Fruit fly (Drosophila melanogaster) whole organism, adult: Measurements from ENCODE around the gene ras.

Experiments used
- CG11617 ChIP-seq: fragments of 200-800 bp; sonication (Bioruptor generic); optimal IDR thresholded peaks from 2 replicates; lab custom pipeline; 2017; ENCODE audit warnings: mild to moderate bottlenecking, missing biosample characterization, missing genetic modification reagents, missing genetic modification characterization
- CG12768 ChIP-seq: fragments of 200-800 bp; sonication (Bioruptor generic); optimal IDR thresholded peaks from 2 replicates; lab custom pipeline; 2017; ENCODE audit warnings: missing biosample characterization, missing genetic modification characterization, mild to moderate bottlenecking, moderate library complexity, missing genetic modification reagents
- CG1620 ChIP-seq: fragments of 200-800 bp; sonication (Bioruptor generic); optimal IDR thresholded peaks from 2 replicates; lab custom pipeline; 2016; ENCODE audit warnings: missing biosample characterization, missing genetic modification characterization
- CG33017 ChIP-seq: fragments of 200-800 bp; sonication (Bioruptor generic); optimal IDR thresholded peaks from 2 replicates; lab custom pipeline; 2018; ENCODE audit warnings: missing biosample characterization, mild to moderate bottlenecking, missing genetic modification characterization, moderate library complexity
- CG5204 ChIP-seq: fragments of 200-800 bp; sonication (Bioruptor generic); optimal IDR thresholded peaks from 2 replicates; lab custom pipeline; 2016; ENCODE audit warnings: missing biosample characterization, missing genetic modification characterization
- CG7045 ChIP-seq: fragments of 200-800 bp; sonication (Bioruptor generic); optimal IDR thresholded peaks from 2 replicates; lab custom pipeline; 2017; ENCODE audit warnings: missing biosample characterization, mild to moderate bottlenecking, missing genetic modification characterization
- CG7101 ChIP-seq: fragments of 200-800 bp; sonication (Bioruptor generic); optimal IDR thresholded peaks from 2 replicates; lab custom pipeline; 2018; ENCODE audit warnings: missing biosample characterization, mild to moderate bottlenecking, missing genetic modification characterization, moderate library complexity
- Clk ChIP-seq: fragments of 200-800 bp; sonication (Bioruptor generic); optimal IDR thresholded peaks from 2 replicates; lab custom pipeline; 2017; ENCODE audit warnings: missing biosample characterization, missing genetic modification characterization
- Crg-1 ChIP-seq: fragments of 200-800 bp; sonication (Bioruptor generic); optimal IDR thresholded peaks from 2 replicates; lab custom pipeline; 2016; ENCODE audit warnings: missing biosample characterization, missing genetic modification characterization
- Hr96 ChIP-seq: fragments of 200-800 bp; sonication (Bioruptor generic); optimal IDR thresholded peaks from 2 replicates; lab custom pipeline; 2016; ENCODE audit warnings: missing biosample characterization, missing genetic modification characterization
- Mnt ChIP-seq: fragments of 200-800 bp; sonication (Bioruptor generic); optimal IDR thresholded peaks from 2 replicates; lab custom pipeline; 2016; ENCODE audit warnings: missing biosample characterization, mild to moderate bottlenecking, missing genetic modification characterization
- bab1 ChIP-seq: fragments of 200-800 bp; sonication (Bioruptor generic); optimal IDR thresholded peaks from 3 replicates; lab custom pipeline; 2019; ENCODE audit warnings: missing biosample characterization, mild to moderate bottlenecking, missing genetic modification characterization, moderate library complexity
- cic ChIP-seq: fragments of 200-800 bp; sonication (Bioruptor generic); optimal IDR thresholded peaks from 2 replicates; lab custom pipeline; 2017; ENCODE audit warnings: missing biosample characterization, mild to moderate bottlenecking, missing genetic modification characterization, moderate library complexity
- cnc ChIP-seq, 2 experiments: fragments of >200 bp; optimal IDR thresholded peaks; 2 replicates each; lab custom pipeline; 2017
- kay ChIP-seq: fragments of 200-800 bp; sonication (Bioruptor generic); peaks from one replicate; lab custom pipeline; 2016; ENCODE audit warnings: missing biosample characterization, missing genetic modification characterization, borderline replicate concordance
- ovo ChIP-seq: fragments of 200-800 bp; sonication (Bioruptor generic); optimal IDR thresholded peaks from 2 replicates; lab custom pipeline; 2016; ENCODE audit warnings: missing biosample characterization, missing genetic modification characterization
- pad ChIP-seq: fragments of 200-800 bp; sonication (Bioruptor generic); optimal IDR thresholded peaks from 3 replicates; lab custom pipeline; 2017; ENCODE audit warnings: missing biosample characterization, missing genetic modification characterization, mild to moderate bottlenecking, moderate library complexity, missing genetic modification reagents
- tj ChIP-seq: fragments of 200-800 bp; sonication (Bioruptor generic); optimal IDR thresholded peaks from 3 replicates; lab custom pipeline; 2017; ENCODE audit warnings: missing biosample characterization, mild to moderate bottlenecking, missing genetic modification characterization, moderate library complexity
- toe ChIP-seq: fragments of 200-800 bp; sonication (Bioruptor generic); optimal IDR thresholded peaks from 2 replicates; lab custom pipeline; 2016; ENCODE audit warnings: missing biosample characterization, missing genetic modification characterization

The ras gene

DNA sequence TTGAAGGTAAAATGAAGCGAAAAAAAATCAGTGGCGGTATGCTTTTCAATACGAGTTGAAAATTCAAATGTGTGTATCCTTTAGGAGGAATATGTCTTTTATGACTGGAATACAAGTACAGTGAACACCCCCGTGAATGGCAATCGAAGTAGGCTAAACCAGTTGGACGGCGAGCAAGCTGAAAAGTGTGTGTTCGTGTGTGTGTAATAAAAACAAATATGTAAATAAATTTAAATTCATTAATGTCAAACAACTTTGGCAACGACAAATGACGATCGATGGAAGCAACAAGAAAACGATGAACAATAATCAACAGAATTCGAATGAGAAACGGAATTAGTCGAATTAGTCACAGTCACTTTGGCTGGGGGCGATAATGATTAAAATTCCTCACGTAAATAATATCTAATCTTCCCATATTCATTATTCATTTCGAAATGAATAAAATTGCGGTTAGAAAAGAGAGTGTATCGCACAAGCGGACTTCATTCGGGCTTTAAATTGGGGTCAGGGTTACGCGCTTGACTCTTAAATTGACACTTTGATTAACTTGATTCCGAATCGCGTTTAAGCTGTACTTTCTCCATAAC, 18.1 kb upstream of the ras start:
- TF ChIP-seq kay (GFP tag; lab: Kevin White, UChicago) (peak; percentile 64), CG7101 (tag; lab: Kevin White, UChicago) (no peak)

DNA sequence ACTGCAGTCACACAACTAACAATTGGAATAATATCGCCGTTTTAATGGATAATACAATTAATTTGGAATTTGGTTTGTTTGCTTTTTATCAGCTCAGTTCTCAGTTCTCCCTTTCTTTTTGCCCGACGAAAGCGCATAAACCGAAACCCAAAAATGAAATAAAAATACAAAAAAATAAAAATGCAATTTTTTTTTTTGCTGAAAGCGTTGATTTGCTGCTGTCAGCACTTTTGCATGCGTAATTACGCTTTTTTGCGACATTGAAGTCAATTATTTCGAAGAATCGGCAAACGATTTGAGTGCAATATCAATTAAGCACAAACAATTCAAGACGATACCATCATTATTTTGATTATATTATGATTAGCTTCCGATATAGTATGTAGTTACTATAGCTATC, 17.0 kb upstream of the ras start:
- TF ChIP-seq tj (peak; percentile 90), Mnt (no peak), CG33017 (tag; lab: Kevin White, UChicago) (no peak), cnc (optimal IDR thresholded peaks at IDR 0.05; lab: Kevin White, UChicago) (no peak)

DNA sequence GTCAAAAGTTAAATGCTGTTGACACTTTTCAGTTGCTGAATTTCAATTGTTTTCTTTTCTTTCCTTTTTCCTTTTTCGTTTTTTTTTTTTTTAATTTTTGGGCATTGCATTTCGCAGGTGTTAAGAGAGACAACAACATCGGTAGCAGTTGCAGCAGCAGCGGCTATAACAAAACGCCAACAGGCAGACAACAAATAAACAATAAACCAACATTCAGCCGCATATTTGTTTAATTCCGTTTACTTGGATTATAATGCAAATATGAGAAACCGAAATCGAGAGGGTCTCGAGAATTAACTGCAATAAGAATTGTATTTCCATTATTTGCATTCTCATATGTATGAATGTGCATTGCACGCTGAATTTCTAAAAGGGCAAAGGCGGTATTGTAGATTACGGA, 16.3 kb upstream of the ras start:
- TF ChIP-seq ovo = no peak
- no peak for TF ChIP-seq CG33017 (tag; lab: Kevin White, UChicago)
- TF ChIP-seq Crg-1 (GFP tag; lab: Kevin White, UChicago) = no peak
- TF ChIP-seq Hr96 (GFP tag; lab: Kevin White, UChicago) = no peak

DNA sequence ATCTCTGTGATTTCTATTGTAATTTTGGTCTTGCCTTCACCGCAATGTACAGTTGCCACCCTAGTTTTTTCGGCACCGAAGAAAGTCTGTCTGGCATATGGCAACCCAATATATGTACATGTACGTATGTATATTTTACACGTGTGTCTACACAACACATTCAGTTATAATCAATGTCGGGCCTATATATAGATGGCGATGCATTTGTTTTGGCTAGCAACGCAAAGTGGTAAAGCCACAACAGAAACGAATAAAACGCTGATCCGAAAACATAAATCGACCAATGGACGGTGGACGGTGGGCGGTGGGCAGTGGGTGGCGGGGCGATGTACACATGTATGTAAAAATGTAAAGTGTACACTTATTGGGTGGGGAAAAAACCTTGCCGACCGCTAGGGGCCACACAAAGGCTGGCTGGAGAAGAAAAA, 15.7 kb upstream of the ras start:
- TF ChIP-seq kay (GFP tag; lab: Kevin White, UChicago) = peak; percentile 66
- TF ChIP-seq tj = peak; percentile 89
- no peak for TF ChIP-seq bab1 (GFP tag; lab: Kevin White, UChicago)

DNA sequence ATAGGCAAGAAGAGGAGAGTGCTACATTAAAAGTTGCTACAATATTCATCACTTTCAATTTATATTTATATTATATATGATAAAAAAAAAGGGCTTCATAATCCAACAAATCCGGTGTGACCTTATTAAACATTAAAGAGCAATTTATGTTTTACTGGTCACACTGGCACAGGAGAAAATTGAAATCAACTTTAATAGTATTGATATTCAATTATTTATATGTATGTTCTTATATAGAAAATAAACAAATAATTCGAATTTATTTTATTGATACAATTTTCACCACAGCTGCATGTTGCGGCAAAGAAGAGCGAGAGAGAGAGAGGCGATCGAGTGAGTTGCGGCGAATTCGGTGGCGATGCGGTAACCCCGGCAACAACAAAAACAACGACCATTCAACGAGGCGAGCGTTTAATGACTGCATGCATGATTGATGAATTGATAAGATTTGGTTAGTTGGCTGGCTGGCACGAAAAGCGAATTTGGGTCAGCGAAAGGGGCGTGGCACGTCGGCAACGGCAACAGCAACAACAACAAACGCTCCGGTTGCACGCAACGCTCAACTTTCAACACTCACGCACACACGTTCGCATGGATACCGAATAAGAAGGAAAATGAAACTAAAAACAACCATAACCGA, 15.0 kb upstream of the ras start:
- TF ChIP-seq Hr96 (GFP tag; lab: Kevin White, UChicago) = no peak
- TF ChIP-seq CG12768 (GFP tag; lab: Kevin White, UChicago) = no peak
- TF ChIP-seq toe (GFP tag; lab: Kevin White, UChicago) = no peak
- no peak for TF ChIP-seq CG7101 (tag; lab: Kevin White, UChicago)
- no peak for TF ChIP-seq pad (GFP tag; lab: Kevin White, UChicago)
- TF ChIP-seq CG5204 (GFP tag; lab: Kevin White, UChicago) = no peak
- no peak for TF ChIP-seq CG7045 (GFP tag; lab: Kevin White, UChicago)
- no peak for TF ChIP-seq CG11617 (GFP tag; lab: Kevin White, UChicago)
- no peak for TF ChIP-seq ovo
- TF ChIP-seq Mnt = no peak
- TF ChIP-seq bab1 (GFP tag; lab: Kevin White, UChicago) = no peak
- TF ChIP-seq CG33017 (tag; lab: Kevin White, UChicago) = no peak
- no peak for TF ChIP-seq CG1620 (GFP tag; lab: Kevin White, UChicago)
- no peak for TF ChIP-seq tj

DNA sequence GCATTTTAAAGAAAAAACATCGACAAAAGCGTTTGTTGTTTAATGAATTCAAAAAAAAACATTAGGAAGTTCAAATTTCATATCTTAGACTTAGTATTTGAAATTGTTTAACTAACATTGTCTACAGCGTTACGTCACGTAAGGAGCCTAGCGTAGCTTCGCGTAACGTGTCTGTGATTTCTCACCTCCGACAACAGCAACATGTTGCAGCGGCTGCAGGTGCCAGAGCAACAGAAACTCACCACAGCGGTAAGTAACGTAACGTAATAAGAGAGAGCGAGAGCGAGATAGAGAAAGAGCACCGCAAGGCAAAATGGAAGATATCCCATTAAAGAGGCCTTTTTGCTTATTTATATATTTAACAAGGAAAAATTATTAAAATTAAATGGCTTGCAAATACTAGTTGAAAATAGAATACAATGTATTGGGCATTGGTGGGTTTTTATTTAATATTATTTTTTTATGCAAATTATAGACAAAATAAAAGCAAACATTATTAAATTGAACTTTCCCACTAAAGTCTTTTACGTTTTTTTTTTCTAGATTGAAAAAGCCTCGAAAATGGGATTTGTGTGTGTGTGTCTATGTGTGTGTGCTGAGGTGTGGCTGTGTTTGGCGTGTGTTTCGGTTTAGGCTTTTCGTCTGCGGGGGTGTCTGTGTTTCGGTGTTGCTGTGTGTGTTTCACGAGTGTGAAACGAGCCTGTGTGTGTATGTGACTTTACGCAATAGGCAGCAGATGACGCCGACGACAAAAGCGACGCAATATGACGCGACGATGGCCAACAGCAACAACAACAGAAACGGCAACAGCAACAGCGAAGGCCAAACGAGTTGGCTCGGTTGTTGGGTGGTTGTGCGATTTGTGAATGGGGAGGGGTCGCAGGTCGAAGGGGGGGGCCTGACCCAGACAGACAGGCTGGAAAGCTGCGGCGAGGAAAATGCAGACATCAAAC, 14.1 kb upstream of the ras start:
- no peak for TF ChIP-seq cnc (optimal IDR thresholded peaks at IDR 0.05; lab: Kevin White, UChicago)
- TF ChIP-seq Crg-1 (GFP tag; lab: Kevin White, UChicago) = no peak
- TF ChIP-seq CG33017 (tag; lab: Kevin White, UChicago) = no peak
- TF ChIP-seq cic = no peak
- no peak for TF ChIP-seq ovo
- no peak for TF ChIP-seq Clk (GFP tag; lab: Kevin White, UChicago)
- no peak for TF ChIP-seq CG7101 (tag; lab: Kevin White, UChicago)
- no peak for TF ChIP-seq CG1620 (GFP tag; lab: Kevin White, UChicago)
- no peak for TF ChIP-seq toe (GFP tag; lab: Kevin White, UChicago)
- no peak for TF ChIP-seq pad (GFP tag; lab: Kevin White, UChicago)
- no peak for TF ChIP-seq bab1 (GFP tag; lab: Kevin White, UChicago)

DNA sequence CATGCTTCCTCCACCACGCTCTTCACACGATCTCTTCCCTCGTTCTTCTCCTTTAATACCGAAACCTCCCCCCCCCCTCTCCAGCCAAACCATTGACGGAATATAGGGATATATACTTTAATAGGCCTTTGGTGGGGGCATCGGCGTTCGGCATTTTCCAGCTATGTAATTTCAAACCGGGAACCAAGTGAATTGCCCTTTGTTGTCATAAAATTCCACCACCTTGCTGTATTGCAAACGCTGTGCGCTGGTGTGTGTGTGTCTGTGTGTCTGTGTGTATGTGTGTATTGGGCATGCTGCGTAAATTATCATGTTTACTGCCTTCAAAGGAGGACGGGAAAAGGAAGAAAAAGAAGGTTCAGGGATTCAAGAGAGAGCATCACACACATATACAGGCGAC, 12.9 kb upstream of the ras start:
- no peak for TF ChIP-seq toe (GFP tag; lab: Kevin White, UChicago)
- TF ChIP-seq tj = peak; percentile 18
- TF ChIP-seq CG1620 (GFP tag; lab: Kevin White, UChicago) = no peak
- TF ChIP-seq CG11617 (GFP tag; lab: Kevin White, UChicago) = no peak
- no peak for TF ChIP-seq Hr96 (GFP tag; lab: Kevin White, UChicago)
- TF ChIP-seq CG5204 (GFP tag; lab: Kevin White, UChicago) = no peak
- TF ChIP-seq cic = no peak
- peak; percentile 16 for TF ChIP-seq pad (GFP tag; lab: Kevin White, UChicago)
- no peak for TF ChIP-seq CG33017 (tag; lab: Kevin White, UChicago)
- no peak for TF ChIP-seq kay (GFP tag; lab: Kevin White, UChicago)
- no peak for TF ChIP-seq CG7045 (GFP tag; lab: Kevin White, UChicago)
- no peak for TF ChIP-seq Mnt
- TF ChIP-seq CG12768 (GFP tag; lab: Kevin White, UChicago) = no peak
